Worm (Caenorhabditis elegans) whole organism, early embryonic: Measurements from ENCODE around the gene C37H5.13.

Experiments
- ama-1 ChIP-seq: fragments of 150-350 bp; optimal IDR thresholded peaks from 2 replicates; lab custom pipeline; 2014
- ceh-36 ChIP-seq: sonication (generic microtip); optimal IDR thresholded peaks from 2 replicates; lab custom pipeline; 2016; ENCODE audit warnings: missing genetic modification characterization, inconsistent platforms, missing compliant biosample characterization
- tbx-11 ChIP-seq: fragments of 200-800 bp; sonication (Bioruptor generic); IDR thresholded peaks from 2 replicates; pipeline ENCODE4 v1.3.6; 2022; ENCODE audit warnings: missing genetic modification characterization, missing compliant biosample characterization

ce11 chrV:4891305-4891704 lies 28.5 kb upstream of the C37H5.13 start:
- TF ChIP-seq ceh-36 (no peak), tbx-11 (GFP tag; lab: Robert Waterston, UW) (no peak), ama-1 (no peak)
